Worm (Caenorhabditis elegans) whole organism, L3 larva: Measurements from ENCODE around the gene nhr-110.

Experiments
- elt-1 ChIP-seq: fragments of 150-350 bp; optimal IDR thresholded peaks from 2 replicates; lab custom pipeline; 2014; ENCODE audit warnings: missing biosample characterization, missing genetic modification characterization
- elt-3 ChIP-seq, 3 experiments: fragments of 150-350 bp in 1 of 3; sonication (generic microtip) in 2 of 3; optimal IDR thresholded peaks; 2 replicates in 2 of 3; 4 replicates in 1 of 3; lab custom pipeline; 2014 to 2017; ENCODE audit warnings: missing biosample characterization in 3 of 3, missing genetic modification characterization in 3 of 3
- fos-1 ChIP-seq: fragments of 150-350 bp; optimal IDR thresholded peaks from 2 replicates; lab custom pipeline; 2014; ENCODE audit warnings: missing biosample characterization, missing genetic modification characterization
- jun-1 ChIP-seq: fragments of 150-350 bp; optimal IDR thresholded peaks from 2 replicates; lab custom pipeline; 2014; ENCODE audit warnings: missing biosample characterization, missing genetic modification reagents, missing genetic modification characterization
- ztf-11 ChIP-seq: fragments of 150-350 bp; optimal IDR thresholded peaks from 2 replicates; lab custom pipeline; 2014; ENCODE audit warnings: missing biosample characterization, missing genetic modification characterization
- ztf-4 ChIP-seq: fragments of 150-350 bp; optimal IDR thresholded peaks from 2 replicates; lab custom pipeline; 2014; ENCODE audit warnings: missing biosample characterization, missing genetic modification characterization

ce11 chrV:1594554-1595092 is 29.6 kb downstream of the nhr-110 start:
- TF ChIP-seq fos-1 (tag; lab: Kevin White, UChicago) (no peak), ztf-4 (tag; lab: Kevin White, UChicago) (no peak), ztf-11 (tag; lab: Kevin White, UChicago) (no peak), jun-1 (tag; lab: Kevin White, UChicago) (no peak), elt-3 (tag; optimal IDR thresholded peaks at IDR 0.05; lab: Kevin White, UChicago) (no peak), elt-1 (tag; lab: Kevin White, UChicago) (no peak)
